Worm (Caenorhabditis elegans) whole organism, L4/young adult: Measurements from ENCODE around the gene D2096.13.

Experiments used
- W03F9.2 ChIP-seq: fragments of 150-350 bp; optimal IDR thresholded peaks from 2 replicates; lab custom pipeline; 2014; ENCODE audit warnings: missing biosample characterization, missing genetic modification characterization
- dao-5 ChIP-seq: sonication (generic microtip); optimal IDR thresholded peaks from 2 replicates; lab custom pipeline; 2016; ENCODE audit warnings: missing genotype, missing genetic modification characterization, moderate library complexity, missing compliant biosample characterization
- him-1 ChIP-seq: sonication (generic microtip); optimal IDR thresholded peaks from 2 replicates; lab custom pipeline; 2016; ENCODE audit warnings: missing genotype, missing genetic modification reagents, missing genetic modification characterization, missing compliant biosample characterization

- no peak for TF ChIP-seq him-1
- TF ChIP-seq dao-5 (tag; lab: Kevin White, UChicago): no peak
- TF ChIP-seq W03F9.2 (tag; lab: Kevin White, UChicago): no peak
Observed at ce11 chrIV:8318799-8319198, 39.6 kb downstream of the D2096.13 start.
